Fruit fly (Drosophila melanogaster): ENCODE results near the gene Grl36b.

DNA sequence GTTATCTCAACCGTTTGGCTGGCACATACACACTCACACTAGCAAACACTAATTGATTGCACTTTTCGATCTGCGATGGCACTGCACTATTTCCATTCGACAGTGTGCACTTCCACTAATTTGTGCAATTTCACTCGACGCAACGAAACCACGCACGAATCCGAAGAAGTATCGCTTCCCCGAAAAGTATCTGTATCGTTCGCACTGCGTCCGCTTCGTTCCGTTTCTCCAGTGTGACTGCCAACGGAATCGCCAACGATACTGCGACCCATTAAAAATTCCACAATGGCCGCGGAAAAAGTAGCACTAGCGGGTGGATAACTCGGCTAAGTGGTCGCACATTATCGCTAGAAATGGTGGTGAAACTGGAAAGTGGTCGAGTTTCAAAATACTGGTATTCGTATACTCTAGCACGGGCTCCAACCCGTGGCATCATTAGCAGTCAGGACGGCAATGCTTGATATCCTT, 26.7 kb upstream of the Grl36b start, which contains the start of gene Socs36E:
- no peak for TF ChIP-seq Aef1 (GFP tag; IDR thresholded peaks at IDR 0.05)
- TF ChIP-seq Chrac-16 (GFP tag; optimal IDR thresholded peaks at IDR 0.05): no peak
- peak; percentile 32; the same call in 2 of the 4 replicates for TF ChIP-seq Dll (GFP tag; IDR thresholded peaks at IDR 0.05; ENCODE audit: partially characterized antibody)
- TF ChIP-seq CG4328 (GFP tag; optimal IDR thresholded peaks at IDR 0.05): no peak
- no peak for TF ChIP-seq Nf-YA (GFP tag; IDR thresholded peaks at IDR 0.05)
- no peak for TF ChIP-seq psq (GFP tag; optimal IDR thresholded peaks at IDR 0.05)
